Worm (Caenorhabditis elegans) whole organism, L4/young adult: Measurements from ENCODE around the gene rpl-35.

Experiments used
- W03F9.2 ChIP-seq: fragments of 150-350 bp; optimal IDR thresholded peaks from 2 replicates; lab custom pipeline; 2014; ENCODE audit warnings: missing biosample characterization, missing genetic modification characterization
- dao-5 ChIP-seq: sonication (generic microtip); optimal IDR thresholded peaks from 2 replicates; lab custom pipeline; 2016; ENCODE audit warnings: missing genotype, missing genetic modification characterization, moderate library complexity, missing compliant biosample characterization
- him-1 ChIP-seq: sonication (generic microtip); optimal IDR thresholded peaks from 2 replicates; lab custom pipeline; 2016; ENCODE audit warnings: missing genotype, missing genetic modification reagents, missing genetic modification characterization, missing compliant biosample characterization

DNA sequence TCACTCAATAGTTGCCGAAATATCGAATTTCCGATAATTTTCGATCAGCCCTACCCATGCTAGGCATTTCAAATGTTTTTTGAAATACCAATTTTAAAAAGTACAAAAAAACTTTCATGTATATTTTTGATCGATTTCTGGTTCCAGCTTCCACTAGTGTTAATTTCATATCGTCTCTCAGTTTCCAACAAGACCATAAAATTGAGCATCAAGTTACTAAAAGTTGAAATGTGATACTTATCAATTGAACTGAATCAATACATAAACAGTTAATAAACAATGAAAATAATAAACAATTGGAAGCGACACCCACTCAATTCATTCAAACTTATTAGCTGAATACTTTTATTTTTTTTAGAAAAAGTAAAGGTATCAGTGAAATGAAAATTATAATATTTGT is 11.3 kb downstream of the rpl-35 start, which contains the start of gene cup-4:
- no peak for TF ChIP-seq W03F9.2 (tag; lab: Kevin White, UChicago)
- TF ChIP-seq him-1 (tag; lab: Kevin White, UChicago) = no peak
- no peak for TF ChIP-seq dao-5 (tag; lab: Kevin White, UChicago)
